Worm (Caenorhabditis elegans) whole organism, mixed stage, embryonic: ENCODE data around the gene ZK856.19.

ENCODE experiments used
- blmp-1 ChIP-seq: fragments of 150-350 bp; optimal IDR thresholded peaks from 2 replicates; lab custom pipeline; 2014; ENCODE audit warnings: missing biosample characterization, missing genetic modification characterization
- ces-1 ChIP-seq: fragments of 150-350 bp; optimal IDR thresholded peaks from 2 replicates; lab custom pipeline; 2014; ENCODE audit warnings: missing biosample characterization, missing genetic modification reagents, missing genetic modification characterization
- elt-1 ChIP-seq: sonication (generic microtip); optimal IDR thresholded peaks from 2 replicates; lab custom pipeline; 2017; ENCODE audit warnings: missing genetic modification characterization, mild to moderate bottlenecking, missing compliant biosample characterization, antibody characterized with exemption, moderate library complexity, borderline replicate concordance; ENCODE audit not compliant: insufficient read depth
- elt-3 ChIP-seq: fragments of 150-350 bp; optimal IDR thresholded peaks from 2 replicates; lab custom pipeline; 2014; ENCODE audit warnings: missing biosample characterization, missing genetic modification characterization
- flh-1 ChIP-seq: fragments of 200-800 bp; sonication (Bioruptor generic); optimal IDR thresholded peaks from 2 replicates; lab custom pipeline; 2018; ENCODE audit warnings: mild to moderate bottlenecking, missing genetic modification characterization, moderate library complexity, missing compliant biosample characterization
- lin-13 ChIP-seq: fragments of 150-350 bp; optimal IDR thresholded peaks from 2 replicates; lab custom pipeline; 2014; ENCODE audit warnings: missing biosample characterization, missing genetic modification characterization
- lsy-2 ChIP-seq: fragments of 150-350 bp; optimal IDR thresholded peaks from 2 replicates; lab custom pipeline; 2014; ENCODE audit warnings: missing biosample characterization, missing genetic modification characterization
- unc-120 ChIP-seq: sonication (generic microtip); optimal IDR thresholded peaks from 2 replicates; lab custom pipeline; 2017; ENCODE audit warnings: missing genetic modification characterization, missing compliant biosample characterization; ENCODE audit not compliant: poor library complexity, severe bottlenecking
- unc-39 ChIP-seq: fragments of 150-350 bp; optimal IDR thresholded peaks from 2 replicates; lab custom pipeline; 2014; ENCODE audit warnings: missing biosample characterization, missing genetic modification characterization
- unc-62 ChIP-seq: fragments of 150-350 bp; optimal IDR thresholded peaks from 2 replicates; lab custom pipeline; 2014; ENCODE audit warnings: missing biosample characterization, missing genetic modification reagents, missing genetic modification characterization
- zip-8 ChIP-seq: fragments of 150-350 bp; optimal IDR thresholded peaks from 2 replicates; lab custom pipeline; 2014; ENCODE audit warnings: missing biosample characterization, missing genetic modification characterization

DNA sequence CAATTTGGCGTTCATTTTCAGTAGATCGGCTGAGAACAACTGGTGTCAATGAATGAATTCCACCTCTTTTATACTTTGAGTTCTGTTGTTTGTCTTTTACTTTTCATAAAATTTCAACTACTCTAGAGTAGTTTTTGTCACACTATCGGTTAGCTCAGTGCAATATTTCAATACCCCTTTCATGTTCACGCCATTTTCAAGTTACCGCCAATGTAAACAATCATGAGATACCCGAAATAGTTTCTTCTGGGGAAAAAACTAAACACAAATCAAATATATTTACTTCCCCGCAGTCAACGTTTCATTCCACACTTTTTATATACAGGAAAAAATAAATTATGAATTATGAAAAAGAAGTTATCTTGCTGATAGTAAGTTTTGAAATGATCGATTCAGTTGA lies 23.6 kb upstream of the ZK856.19 start, which contains the start of gene fipr-4:
- no peak for TF ChIP-seq unc-39 (tag; lab: Kevin White, UChicago)
- no peak for TF ChIP-seq flh-1 (GFP tag; lab: Kevin White, UChicago)
- no peak for TF ChIP-seq elt-1 (tag; lab: Kevin White, UChicago)
- TF ChIP-seq blmp-1: no peak
- no peak for TF ChIP-seq elt-3 (tag; lab: Kevin White, UChicago)
- TF ChIP-seq ces-1 (GFP tag; lab: Kevin White, UChicago): no peak
- no peak for TF ChIP-seq lin-13 (tag; lab: Kevin White, UChicago)
- TF ChIP-seq unc-62 (GFP tag; lab: Kevin White, UChicago): no peak
- TF ChIP-seq unc-120 (tag; lab: Kevin White, UChicago): no peak
- no peak for TF ChIP-seq zip-8 (tag; lab: Kevin White, UChicago)
- TF ChIP-seq lsy-2 (tag; lab: Kevin White, UChicago): no peak
